Worm (Caenorhabditis elegans) whole organism, L1 larva: ENCODE measurements around the gene ZK930.4.

ENCODE experiments used
- C16A3.4 ChIP-seq: fragments of 150-350 bp; optimal IDR thresholded peaks from 2 replicates; lab custom pipeline; 2014; ENCODE audit warnings: missing biosample characterization, missing genetic modification characterization
- Y116A8C.19 ChIP-seq: sonication (generic microtip); optimal IDR thresholded peaks from 2 replicates; lab custom pipeline; 2016; ENCODE audit warnings: missing compliant biosample characterization, missing genetic modification characterization, borderline replicate concordance
- ama-1 ChIP-seq: fragments of 150-350 bp; optimal IDR thresholded peaks from 2 replicates; lab custom pipeline; 2014
- blmp-1 ChIP-seq: fragments of 150-350 bp; optimal IDR thresholded peaks from 2 replicates; lab custom pipeline; 2014; ENCODE audit warnings: missing biosample characterization, missing genetic modification characterization
- ceh-63 ChIP-seq: fragments of 200-800 bp; sonication (Bioruptor generic); optimal IDR thresholded peaks from 2 replicates; lab custom pipeline; 2018; ENCODE audit warnings: mild to moderate bottlenecking, missing genetic modification characterization, missing compliant biosample characterization
- ceh-82 ChIP-seq, 3 experiments: fragments of 150-350 bp in 1 of 3; sonication (generic microtip) in 2 of 3; optimal IDR thresholded peaks; 2 replicates each; lab custom pipeline; 2014 to 2017; ENCODE audit warnings: missing biosample characterization in 3 of 3, missing genetic modification characterization in 3 of 3
- dsc-1 ChIP-seq: sonication (generic microtip); optimal IDR thresholded peaks from 2 replicates; lab custom pipeline; 2016; ENCODE audit warnings: mild to moderate bottlenecking, missing genetic modification characterization, missing compliant biosample characterization
- efl-1 ChIP-seq, 4 experiments: fragments of 150-350 bp; optimal IDR thresholded peaks in 3 of 4; peaks in 1 of 4; 1 replicate in 1 of 4; 2 replicates in 3 of 4; lab custom pipeline; 2014; ENCODE audit warnings: missing biosample characterization in 2 of 4, missing genetic modification characterization in 2 of 4, missing genetic modification reagents in 2 of 4
- efl-3 ChIP-seq: fragments of 200-800 bp; sonication (Bioruptor generic); optimal IDR thresholded peaks from 2 replicates; lab custom pipeline; 2018; ENCODE audit warnings: mild to moderate bottlenecking, missing genetic modification characterization, missing compliant biosample characterization
- egl-13 ChIP-seq: sonication (generic microtip); optimal IDR thresholded peaks from 2 replicates; lab custom pipeline; 2016; ENCODE audit warnings: missing genotype, missing genetic modification reagents, missing genetic modification characterization, missing compliant biosample characterization
- egl-27 ChIP-seq, 2 experiments: fragments of 150-350 bp in 1 of 2; sonication (generic microtip); optimal IDR thresholded peaks; 3 replicates each; lab custom pipeline; 2017 to 2018; ENCODE audit warnings: missing biosample characterization in 2 of 2, missing genetic modification characterization in 2 of 2, missing genetic modification reagents in 2 of 2
- elt-2 ChIP-seq: sonication (generic microtip); optimal IDR thresholded peaks from 2 replicates; lab custom pipeline; 2016; ENCODE audit warnings: missing genetic modification characterization, mild to moderate bottlenecking, inconsistent platforms, missing compliant biosample characterization, missing genetic modification reagents
- elt-3 ChIP-seq, 6 experiments: fragments of 150-350 bp in 1 of 6; sonication (generic microtip); optimal IDR thresholded peaks; 2 replicates each; lab custom pipeline; 2017 to 2018; ENCODE audit warnings: missing biosample characterization in 6 of 6, missing genetic modification characterization in 6 of 6, inconsistent platforms in 1 of 6
- ets-5 ChIP-seq: fragments of 200-800 bp; sonication (Bioruptor generic); IDR thresholded peaks from 2 replicates; pipeline ENCODE4 v1.3.6; 2022; ENCODE audit warnings: missing genetic modification characterization, missing compliant biosample characterization
- fkh-10 ChIP-seq: sonication (generic microtip); optimal IDR thresholded peaks from 2 replicates; lab custom pipeline; 2017; ENCODE audit warnings: missing biosample characterization, missing genetic modification reagents, missing genetic modification characterization
- fkh-8 ChIP-seq: sonication (generic microtip); optimal IDR thresholded peaks from 2 replicates; lab custom pipeline; 2016; ENCODE audit warnings: mild to moderate bottlenecking, missing genetic modification characterization, missing compliant biosample characterization
- fos-1 ChIP-seq: fragments of 150-350 bp; optimal IDR thresholded peaks from 2 replicates; lab custom pipeline; 2014; ENCODE audit warnings: missing biosample characterization, missing genetic modification characterization
- grh-1 ChIP-seq: fragments of 200-800 bp; sonication (Bioruptor generic); IDR thresholded peaks from 2 replicates; pipeline ENCODE4 v1.3.6; 2022; ENCODE audit warnings: missing genetic modification reagents, missing genetic modification characterization, missing compliant biosample characterization
- hlh-17 ChIP-seq: fragments of 200-800 bp; sonication (Bioruptor generic); optimal IDR thresholded peaks from 2 replicates; lab custom pipeline; 2018; ENCODE audit warnings: missing genetic modification characterization, mild to moderate bottlenecking, missing compliant biosample characterization, moderate library complexity, borderline replicate concordance
- hpl-2 ChIP-seq: fragments of 150-350 bp; optimal IDR thresholded peaks from 2 replicates; lab custom pipeline; 2014; ENCODE audit warnings: missing biosample characterization, missing genetic modification reagents, missing genetic modification characterization
- jun-1 ChIP-seq: fragments of 150-350 bp; optimal IDR thresholded peaks from 2 replicates; lab custom pipeline; 2014; ENCODE audit warnings: missing biosample characterization, missing genetic modification reagents, missing genetic modification characterization
- lin-13 ChIP-seq: fragments of 150-350 bp; optimal IDR thresholded peaks from 2 replicates; lab custom pipeline; 2014; ENCODE audit warnings: missing biosample characterization, missing genetic modification reagents, missing genetic modification characterization
- lin-15B ChIP-seq: fragments of 150-350 bp; sonication (generic microtip); optimal IDR thresholded peaks from 3 replicates; lab custom pipeline; 2014; ENCODE audit warnings: missing biosample characterization, missing genetic modification characterization
- lin-35 ChIP-seq, 2 experiments: fragments of 150-350 bp; optimal IDR thresholded peaks; 2 replicates each; lab custom pipeline; 2014; ENCODE audit warnings: missing biosample characterization in 2 of 2, missing genetic modification characterization in 2 of 2, missing genetic modification reagents in 2 of 2
- lin-39 ChIP-seq: fragments of 150-350 bp; optimal IDR thresholded peaks from 2 replicates; lab custom pipeline; 2014; ENCODE audit warnings: missing biosample characterization, missing genetic modification reagents, missing genetic modification characterization
- lir-3 ChIP-seq: sonication (generic microtip); optimal IDR thresholded peaks from 2 replicates; lab custom pipeline; 2016; ENCODE audit warnings: mild to moderate bottlenecking, missing genetic modification characterization, moderate library complexity, missing compliant biosample characterization; ENCODE audit not compliant: poor library complexity
- mep-1 ChIP-seq: fragments of 150-350 bp; optimal IDR thresholded peaks from 2 replicates; lab custom pipeline; 2014; ENCODE audit warnings: missing biosample characterization, missing genetic modification characterization
- nhr-11 ChIP-seq: fragments of 150-350 bp; optimal IDR thresholded peaks from 2 replicates; lab custom pipeline; 2014; ENCODE audit warnings: missing biosample characterization, missing genetic modification characterization
- nhr-19 ChIP-seq: fragments of 200-800 bp; sonication (Bioruptor generic); conservative IDR thresholded peaks from 2 replicates; pipeline ENCODE4 v1.3.6; 2022; ENCODE audit warnings: missing genetic modification characterization, missing compliant biosample characterization
- nhr-237 ChIP-seq: fragments of 150-350 bp; optimal IDR thresholded peaks from 2 replicates; lab custom pipeline; 2014; ENCODE audit warnings: missing biosample characterization, missing genetic modification characterization
- nhr-77 ChIP-seq: fragments of 150-350 bp; optimal IDR thresholded peaks from 2 replicates; lab custom pipeline; 2014; ENCODE audit warnings: missing biosample characterization, missing genetic modification characterization
- nhr-85 ChIP-seq: sonication (generic microtip); peaks from one replicate; lab custom pipeline; 2016; ENCODE audit warnings: missing genetic modification characterization, inconsistent platforms, missing compliant biosample characterization
- nhr-90 ChIP-seq: sonication (generic microtip); optimal IDR thresholded peaks from 2 replicates; lab custom pipeline; 2016; ENCODE audit warnings: mild to moderate bottlenecking, missing genetic modification characterization, missing compliant biosample characterization; ENCODE audit not compliant: poor library complexity
- pag-3 ChIP-seq: sonication (generic microtip); optimal IDR thresholded peaks from 2 replicates; lab custom pipeline; 2017; ENCODE audit warnings: missing genetic modification characterization, mild to moderate bottlenecking, missing compliant biosample characterization, antibody characterized with exemption, borderline replicate concordance; ENCODE audit not compliant: insufficient read depth
- pqm-1 ChIP-seq: sonication (generic microtip); optimal IDR thresholded peaks from 3 replicates; lab custom pipeline; 2017; ENCODE audit warnings: missing biosample characterization, missing genetic modification characterization
- skn-1 ChIP-seq: fragments of 150-350 bp; optimal IDR thresholded peaks from 2 replicates; lab custom pipeline; 2014; ENCODE audit warnings: missing biosample characterization, missing genetic modification characterization
- snpc-4 ChIP-seq: fragments of 150-350 bp; optimal IDR thresholded peaks from 2 replicates; lab custom pipeline; 2014; ENCODE audit warnings: missing biosample characterization, missing genetic modification characterization
- snu-23 ChIP-seq: sonication (generic microtip); optimal IDR thresholded peaks from 2 replicates; lab custom pipeline; 2016; ENCODE audit warnings: missing genetic modification characterization, missing compliant biosample characterization
- sptf-1 ChIP-seq: fragments of 150-350 bp; optimal IDR thresholded peaks from 2 replicates; lab custom pipeline; 2014; ENCODE audit warnings: missing biosample characterization, missing genetic modification characterization
- sup-37 ChIP-seq: fragments of 200-800 bp; sonication (Bioruptor generic); optimal IDR thresholded peaks from 2 replicates; lab custom pipeline; 2018; ENCODE audit warnings: mild to moderate bottlenecking, missing genetic modification characterization, missing compliant biosample characterization
- swsn-7 ChIP-seq: sonication (generic microtip); optimal IDR thresholded peaks from 2 replicates; lab custom pipeline; 2016; ENCODE audit warnings: missing genetic modification characterization, missing compliant biosample characterization
- tlp-1 ChIP-seq: fragments of 150-350 bp; optimal IDR thresholded peaks from 2 replicates; lab custom pipeline; 2014; ENCODE audit warnings: missing biosample characterization, missing genetic modification characterization
- unc-30 ChIP-seq: sonication (generic microtip); optimal IDR thresholded peaks from 2 replicates; lab custom pipeline; 2017; ENCODE audit warnings: missing biosample characterization, missing genetic modification characterization
- unc-62 ChIP-seq: fragments of 150-350 bp; optimal IDR thresholded peaks from 2 replicates; lab custom pipeline; 2014; ENCODE audit warnings: missing biosample characterization, missing genetic modification reagents, missing genetic modification characterization
- unc-86 ChIP-seq: sonication (generic microtip); optimal IDR thresholded peaks from 2 replicates; lab custom pipeline; 2016; ENCODE audit warnings: missing genetic modification characterization, missing compliant biosample characterization
- unc-98 ChIP-seq: fragments of 200-800 bp; sonication (Bioruptor generic); IDR thresholded peaks from 2 replicates; pipeline ENCODE4 v1.3.6; 2022; ENCODE audit warnings: missing genetic modification characterization, missing compliant biosample characterization
- vab-15 ChIP-seq: sonication (generic microtip); optimal IDR thresholded peaks from 2 replicates; lab custom pipeline; 2017; ENCODE audit warnings: missing genotype, mild to moderate bottlenecking, missing genetic modification characterization, missing compliant biosample characterization
- xbp-1 ChIP-seq: sonication (generic microtip); optimal IDR thresholded peaks from 2 replicates; lab custom pipeline; 2016; ENCODE audit warnings: missing genetic modification characterization, missing compliant biosample characterization
- zag-1 ChIP-seq: fragments of 150-350 bp; optimal IDR thresholded peaks from 2 replicates; lab custom pipeline; 2014; ENCODE audit warnings: missing biosample characterization, missing genetic modification characterization
- ztf-11 ChIP-seq, 2 experiments: sonication (generic microtip); optimal IDR thresholded peaks; 2 replicates each; lab custom pipeline; 2016 to 2017; ENCODE audit warnings: missing genetic modification characterization in 2 of 2, missing biosample characterization in 1 of 2, missing compliant biosample characterization in 1 of 2
- ztf-4 ChIP-seq: fragments of 150-350 bp; optimal IDR thresholded peaks from 2 replicates; lab custom pipeline; 2014; ENCODE audit warnings: missing biosample characterization, missing genetic modification characterization

ZK930.4 gene

DNA sequence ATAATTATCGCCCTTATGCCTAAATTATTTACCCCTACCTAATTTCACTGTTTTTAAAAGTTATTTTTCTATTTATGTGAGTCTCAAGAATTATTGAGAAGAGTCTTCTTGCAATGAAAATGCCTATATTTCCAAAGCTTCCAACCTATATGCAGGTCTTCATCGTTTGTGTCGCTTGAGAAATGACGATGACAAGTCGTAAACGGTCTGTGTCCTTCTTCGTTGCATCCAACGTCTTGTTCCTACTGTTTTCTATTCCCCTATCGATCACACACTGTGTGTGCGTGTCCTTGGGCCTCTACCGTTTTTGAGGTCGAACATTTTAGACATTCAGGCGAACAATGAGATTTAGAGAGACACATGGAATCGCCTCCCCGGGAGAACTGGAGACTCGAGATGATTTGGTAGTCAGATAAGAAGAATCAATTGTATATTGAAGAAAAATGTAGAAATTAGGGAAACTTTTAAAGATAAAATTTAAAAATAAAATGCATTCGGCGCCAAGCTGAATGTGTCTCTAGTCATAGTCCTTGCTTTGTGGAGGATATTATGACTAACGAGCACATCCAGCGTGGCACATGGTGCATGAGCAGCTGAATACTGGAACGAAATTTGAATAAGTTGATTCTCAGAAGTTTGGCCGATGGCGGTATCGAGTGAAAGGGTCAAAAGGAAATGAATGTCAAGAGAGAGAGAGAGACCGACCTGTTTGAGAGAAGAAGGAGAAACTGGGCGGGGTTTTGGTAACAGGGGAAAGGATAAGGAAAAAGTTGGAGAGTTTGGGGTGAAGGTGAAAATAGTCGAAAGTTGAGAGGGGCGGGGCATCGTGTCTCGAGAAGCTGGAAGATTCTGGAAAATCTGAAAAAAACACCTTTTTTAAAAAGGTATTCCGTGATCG is 25.6 kb upstream of the ZK930.4 start:
- TF ChIP-seq vab-15 (tag; lab: Kevin White, UChicago) (no peak), hpl-2 (GFP tag; lab: Kevin White, UChicago) (no peak), lin-15B (tag; lab: Kevin White, UChicago) (no peak), swsn-7 (tag; lab: Kevin White, UChicago) (no peak), egl-27 (tag; optimal IDR thresholded peaks at IDR 0.05; lab: Kevin White, UChicago) (no peak), ceh-82 (tag; optimal IDR thresholded peaks at IDR 0.05; lab: Kevin White, UChicago) (no peak), unc-86 (tag; lab: Kevin White, UChicago) (no peak), pag-3 (tag; lab: Kevin White, UChicago) (no peak), lin-39 (tag; lab: Kevin White, UChicago) (no peak), ztf-11 (tag; optimal IDR thresholded peaks at IDR 0.05; lab: Kevin White, UChicago) (peak in 1 of 2 experiments; percentile 37), egl-13 (tag; lab: Kevin White, UChicago) (no peak), skn-1 (tag; lab: Kevin White, UChicago) (no peak), lin-35 (GFP tag; optimal IDR thresholded peaks at IDR 0.05; lab: Kevin White, UChicago) (peak in 1 of 2 experiments; percentile 39), tlp-1 (no peak), elt-3 (tag; optimal IDR thresholded peaks at IDR 0.05; lab: Kevin White, UChicago) (peak in 1 of 6 experiments; percentile 9), mep-1 (tag; lab: Kevin White, UChicago) (peak; percentile 70), xbp-1 (tag; lab: Kevin White, UChicago) (no peak), blmp-1 (tag; lab: Kevin White, UChicago) (peak; percentile 99), ama-1 (lab: Kevin White, UChicago) (peak; percentile 52), nhr-90 (peak; percentile 20), jun-1 (tag; lab: Kevin White, UChicago) (no peak), Y116A8C.19 (tag; lab: Kevin White, UChicago) (no peak), fos-1 (no peak), elt-2 (no peak), sptf-1 (tag; lab: Kevin White, UChicago) (no peak), zag-1 (tag; lab: Kevin White, UChicago) (no peak), C16A3.4 (tag; lab: Kevin White, UChicago) (no peak), pqm-1 (tag; lab: Kevin White, UChicago) (no peak), unc-62 (no peak), unc-98 (GFP tag; lab: Robert Waterston, UW) (no peak), lin-13 (GFP tag; lab: Kevin White, UChicago) (no peak), efl-3 (GFP tag; lab: Kevin White, UChicago) (no peak), dsc-1 (tag; lab: Kevin White, UChicago) (no peak), nhr-19 (GFP tag; lab: Robert Waterston, UW) (no peak), hlh-17 (GFP tag; lab: Kevin White, UChicago) (no peak), ets-5 (GFP tag; lab: Robert Waterston, UW) (no peak), ztf-4 (tag; lab: Kevin White, UChicago) (no peak), sup-37 (GFP tag; lab: Kevin White, UChicago) (no peak), fkh-8 (no peak), lir-3 (tag; lab: Kevin White, UChicago) (no peak), nhr-77 (tag; lab: Kevin White, UChicago) (no peak), nhr-11 (tag; lab: Kevin White, UChicago) (no peak), nhr-237 (tag; lab: Kevin White, UChicago) (no peak), ceh-63 (GFP tag; lab: Kevin White, UChicago) (no peak), efl-1 (optimal IDR thresholded peaks at IDR 0.05; lab: Kevin White, UChicago) (peak in 1 of 2 experiments; percentile 14), efl-1 (GFP tag; optimal IDR thresholded peaks at IDR 0.05 in 1 of 2; lab: Kevin White, UChicago) (peak in 1 of 2 experiments; percentile 90), grh-1 (no peak), nhr-85 (peak; percentile 72), snpc-4 (tag; lab: Kevin White, UChicago) (no peak), snu-23 (GFP tag; lab: Kevin White, UChicago) (peak; percentile 45), unc-30 (tag; lab: Kevin White, UChicago) (no peak), fkh-10 (GFP tag; lab: Kevin White, UChicago) (no peak)
